Worm (Caenorhabditis elegans): ENCODE measurements around the gene rbd-1.

DNA sequence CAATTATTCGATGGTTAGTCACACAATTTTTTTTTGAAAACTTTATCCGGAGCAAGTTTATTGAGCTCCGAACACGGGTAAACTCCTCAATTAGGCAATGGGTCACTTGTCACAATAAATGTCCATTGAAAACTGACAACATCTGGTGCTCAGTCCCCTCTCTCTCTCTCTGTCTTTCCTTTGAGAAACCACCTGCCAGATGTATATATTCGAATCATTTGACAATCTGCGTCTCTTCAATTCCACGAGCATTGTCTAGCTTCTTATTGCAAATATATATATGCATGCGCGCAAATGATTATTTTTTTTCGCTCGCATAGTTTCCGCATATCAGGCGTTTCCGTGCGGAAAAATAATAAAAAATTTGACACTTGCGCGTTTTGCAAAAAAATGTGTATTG is 39.0 kb upstream of the rbd-1 start:
- no peak for TF ChIP-seq hlh-26 (GFP tag; conservative IDR thresholded peaks at IDR 0.05)
- TF ChIP-seq cebp-2 (GFP tag; IDR thresholded peaks at IDR 0.05): no peak
- TF ChIP-seq sptf-2 (GFP tag; optimal IDR thresholded peaks at IDR 0.05): no peak
- TF ChIP-seq tbx-9 (tag; optimal IDR thresholded peaks at IDR 0.05; ENCODE audit: borderline replicate concordance): no peak
- TF ChIP-seq hrde-1 (tag; optimal IDR thresholded peaks at IDR 0.05; ENCODE audit: borderline replicate concordance): no peak
- no peak for TF ChIP-seq somi-1 (GFP tag; optimal IDR thresholded peaks at IDR 0.05)
- no peak for TF ChIP-seq ztf-25 (GFP tag; IDR thresholded peaks at IDR 0.05)
- TF ChIP-seq ama-1 (optimal IDR thresholded peaks at IDR 0.05): no peak
- TF ChIP-seq ama-1 (GFP tag; optimal IDR thresholded peaks at IDR 0.05): no peak
- TF ChIP-seq nfyb-1 (GFP tag; IDR thresholded peaks at IDR 0.05): no peak
- TF ChIP-seq dpl-1 (GFP tag; optimal IDR thresholded peaks at IDR 0.05): no peak
- no peak for TF ChIP-seq ztf-22 (GFP tag; optimal IDR thresholded peaks at IDR 0.05)
- TF ChIP-seq fkh-3 (tag; optimal IDR thresholded peaks at IDR 0.05): no peak
- no peak for TF ChIP-seq B0261.1 (tag; optimal IDR thresholded peaks at IDR 0.05)
- no peak for TF ChIP-seq repo-1 (tag; optimal IDR thresholded peaks at IDR 0.05)

All from whole organism, young adult.